Worm (Caenorhabditis elegans) whole organism, L2 larva: ENCODE measurements around the gene aqp-2.

Experiments
- C34F6.9 ChIP-seq: fragments of 150-350 bp; optimal IDR thresholded peaks from 2 replicates; lab custom pipeline; 2014; ENCODE audit warnings: missing biosample characterization, missing genetic modification characterization
- F13H6.1 ChIP-seq: sonication (generic microtip); optimal IDR thresholded peaks from 2 replicates; lab custom pipeline; 2016; ENCODE audit warnings: missing genetic modification characterization, missing compliant biosample characterization
- Y55F3AM.14 ChIP-seq: fragments of 200-800 bp; sonication (Bioruptor generic); optimal IDR thresholded peaks from 2 replicates; lab custom pipeline; 2018; ENCODE audit warnings: mild to moderate bottlenecking, missing genetic modification characterization, missing compliant biosample characterization
- ZK546.5 ChIP-seq: sonication (generic microtip); optimal IDR thresholded peaks from 2 replicates; lab custom pipeline; 2017; ENCODE audit warnings: missing biosample characterization, missing genetic modification characterization
- ceh-82 ChIP-seq: fragments of 150-350 bp; optimal IDR thresholded peaks from 2 replicates; lab custom pipeline; 2014; ENCODE audit warnings: missing biosample characterization, missing genetic modification characterization
- crh-2 ChIP-seq: sonication (generic microtip); optimal IDR thresholded peaks from 2 replicates; lab custom pipeline; 2017; ENCODE audit warnings: missing biosample characterization, missing genetic modification characterization
- dmd-4 ChIP-seq: sonication (generic microtip); optimal IDR thresholded peaks from 2 replicates; lab custom pipeline; 2017; ENCODE audit warnings: missing biosample characterization, missing genetic modification characterization
- egl-27 ChIP-seq: sonication (generic microtip); optimal IDR thresholded peaks from 3 replicates; lab custom pipeline; 2017; ENCODE audit warnings: missing biosample characterization, missing genetic modification reagents, missing genetic modification characterization
- elt-1 ChIP-seq: fragments of 150-350 bp; optimal IDR thresholded peaks from 2 replicates; lab custom pipeline; 2014; ENCODE audit warnings: missing biosample characterization, missing genetic modification characterization
- elt-3 ChIP-seq: sonication (generic microtip); optimal IDR thresholded peaks from 2 replicates; lab custom pipeline; 2017; ENCODE audit warnings: missing biosample characterization, missing genetic modification characterization
- fos-1 ChIP-seq: fragments of 150-350 bp; optimal IDR thresholded peaks from 2 replicates; lab custom pipeline; 2014; ENCODE audit warnings: missing biosample characterization, missing genetic modification characterization
- gmeb-1 ChIP-seq: fragments of 150-350 bp; optimal IDR thresholded peaks from 2 replicates; lab custom pipeline; 2014; ENCODE audit warnings: missing biosample characterization, missing genetic modification characterization
- lin-11 ChIP-seq: fragments of 150-350 bp; sonication (generic microtip); optimal IDR thresholded peaks from 2 replicates; lab custom pipeline; 2014; ENCODE audit warnings: missing biosample characterization, missing genetic modification characterization, inconsistent platforms, mixed read lengths
- lin-13 ChIP-seq: fragments of 150-350 bp; optimal IDR thresholded peaks from 2 replicates; lab custom pipeline; 2014; ENCODE audit warnings: missing biosample characterization, missing genetic modification reagents, missing genetic modification characterization
- lin-39 ChIP-seq: fragments of 150-350 bp; optimal IDR thresholded peaks from 2 replicates; lab custom pipeline; 2014; ENCODE audit warnings: missing biosample characterization, missing genetic modification reagents, missing genetic modification characterization
- lsy-2 ChIP-seq, 2 experiments: fragments of 150-350 bp in 1 of 2; sonication (generic microtip) in 1 of 2; optimal IDR thresholded peaks; 2 replicates each; lab custom pipeline; 2014 to 2017; ENCODE audit warnings: missing biosample characterization in 2 of 2, missing genetic modification characterization in 2 of 2
- mab-5 ChIP-seq: fragments of 150-350 bp; optimal IDR thresholded peaks from 2 replicates; lab custom pipeline; 2014; ENCODE audit warnings: missing biosample characterization, missing genetic modification characterization
- mdl-1 ChIP-seq, 2 experiments: fragments of 150-350 bp in 1 of 2; sonication (generic microtip) in 1 of 2; optimal IDR thresholded peaks; 2 replicates each; lab custom pipeline; 2017; ENCODE audit warnings: missing biosample characterization in 2 of 2, missing genetic modification characterization in 2 of 2
- nhr-10 ChIP-seq: sonication (generic microtip); optimal IDR thresholded peaks from 2 replicates; lab custom pipeline; 2017; ENCODE audit warnings: missing biosample characterization, missing genetic modification characterization
- nhr-11 ChIP-seq: fragments of 150-350 bp; optimal IDR thresholded peaks from 2 replicates; lab custom pipeline; 2014; ENCODE audit warnings: missing biosample characterization, missing genetic modification characterization
- nhr-12 ChIP-seq: fragments of 150-350 bp; optimal IDR thresholded peaks from 2 replicates; lab custom pipeline; 2014; ENCODE audit warnings: missing biosample characterization, missing genetic modification characterization
- nhr-129 ChIP-seq: fragments of 150-350 bp; optimal IDR thresholded peaks from 2 replicates; lab custom pipeline; 2014; ENCODE audit warnings: missing biosample characterization, missing genetic modification characterization
- nhr-237 ChIP-seq: fragments of 150-350 bp; optimal IDR thresholded peaks from 2 replicates; lab custom pipeline; 2014; ENCODE audit warnings: missing biosample characterization, missing genetic modification characterization
- nhr-25 ChIP-seq: fragments of 150-350 bp; sonication (generic microtip); optimal IDR thresholded peaks from 3 replicates; lab custom pipeline; 2014; ENCODE audit warnings: missing biosample characterization, missing genetic modification characterization
- nhr-77 ChIP-seq: fragments of 150-350 bp; optimal IDR thresholded peaks from 2 replicates; lab custom pipeline; 2014; ENCODE audit warnings: missing biosample characterization, missing genetic modification characterization
- sem-4 ChIP-seq: fragments of 150-350 bp; optimal IDR thresholded peaks from 2 replicates; lab custom pipeline; 2014; ENCODE audit warnings: missing biosample characterization, missing genetic modification reagents, missing genetic modification characterization
- skn-1 ChIP-seq: sonication (generic microtip); optimal IDR thresholded peaks from 2 replicates; lab custom pipeline; 2017; ENCODE audit warnings: missing biosample characterization, missing genetic modification characterization
- sma-3 ChIP-seq: sonication (generic microtip); optimal IDR thresholded peaks from 2 replicates; lab custom pipeline; 2016; ENCODE audit warnings: missing genetic modification reagents, missing genetic modification characterization, missing compliant biosample characterization
- sma-9 ChIP-seq, 2 experiments: fragments of 150-350 bp in 1 of 2; sonication (generic microtip) in 1 of 2; optimal IDR thresholded peaks; 2 replicates each; lab custom pipeline; 2014 to 2016; ENCODE audit warnings: missing genetic modification characterization in 2 of 2, mild to moderate bottlenecking in 1 of 2, missing biosample characterization in 1 of 2, missing compliant biosample characterization in 1 of 2, missing genetic modification reagents in 1 of 2, moderate library complexity in 1 of 2
- snpc-4 ChIP-seq: fragments of 150-350 bp; optimal IDR thresholded peaks from 2 replicates; lab custom pipeline; 2014; ENCODE audit warnings: missing biosample characterization, missing genetic modification characterization
- unc-55 ChIP-seq: fragments of 150-350 bp; sonication (generic microtip); optimal IDR thresholded peaks from 3 replicates; lab custom pipeline; 2014; ENCODE audit warnings: missing biosample characterization, missing genetic modification reagents, missing genetic modification characterization
- zag-1 ChIP-seq: fragments of 150-350 bp; optimal IDR thresholded peaks from 2 replicates; lab custom pipeline; 2014; ENCODE audit warnings: missing biosample characterization, missing genetic modification characterization
- ztf-11 ChIP-seq: sonication (generic microtip); optimal IDR thresholded peaks from 2 replicates; lab custom pipeline; 2017; ENCODE audit warnings: missing biosample characterization, missing genetic modification characterization

The aqp-2 gene

DNA sequence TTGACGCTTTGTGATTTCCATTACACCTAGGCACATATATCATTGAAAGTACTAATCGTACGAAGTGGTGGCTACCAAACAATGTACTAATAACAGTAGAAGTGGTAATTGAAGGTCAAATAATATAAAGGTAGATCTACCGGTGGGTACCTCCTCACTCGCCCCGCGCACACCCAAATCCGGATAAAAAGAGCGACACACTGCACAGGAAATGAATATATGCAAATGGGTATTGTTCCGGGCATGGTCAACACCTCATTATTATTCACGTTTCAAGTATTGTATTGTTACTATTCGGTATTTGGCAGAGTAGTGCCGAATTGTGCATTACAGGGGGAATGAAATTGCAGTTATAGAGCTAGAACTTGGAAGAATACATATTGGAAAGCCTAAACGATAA is 4.5 kb upstream of the aqp-2 start:
- no peak for TF ChIP-seq unc-55 (GFP tag; lab: Kevin White, UChicago)
- TF ChIP-seq nhr-25 (tag; lab: Kevin White, UChicago): no peak
- TF ChIP-seq nhr-10 (tag; lab: Kevin White, UChicago): no peak

DNA sequence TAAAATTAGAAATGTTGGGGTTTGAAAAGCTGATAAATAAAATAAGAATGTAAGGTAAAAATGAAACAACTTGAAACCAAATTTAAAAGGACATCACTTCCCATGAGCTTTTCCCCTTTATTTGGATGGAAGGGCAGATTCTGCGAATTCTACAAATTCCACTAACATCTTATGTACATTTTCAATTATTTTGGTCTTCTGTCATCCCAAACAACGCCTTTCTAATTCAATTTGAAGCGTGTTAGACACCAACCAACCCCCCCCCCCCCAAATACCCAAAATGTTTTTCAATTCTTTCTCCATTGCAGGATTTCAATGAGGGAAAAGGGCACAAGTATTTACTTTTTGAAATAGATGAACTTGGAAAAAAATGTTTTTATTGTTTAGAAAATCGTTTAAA is 3.9 kb upstream of the aqp-2 start:
- no peak for TF ChIP-seq nhr-129
- no peak for TF ChIP-seq sma-9 (GFP tag; optimal IDR thresholded peaks at IDR 0.05; lab: Kevin White, UChicago)
- no peak for TF ChIP-seq sma-9 (tag; optimal IDR thresholded peaks at IDR 0.05; lab: Kevin White, UChicago)
- no peak for TF ChIP-seq dmd-4 (tag; lab: Kevin White, UChicago)
- TF ChIP-seq nhr-237 (tag; lab: Kevin White, UChicago): no peak
- no peak for TF ChIP-seq ZK546.5 (tag; lab: Kevin White, UChicago)
- no peak for TF ChIP-seq lin-39 (tag; lab: Kevin White, UChicago)
- TF ChIP-seq lin-13 (GFP tag; lab: Kevin White, UChicago): no peak
- TF ChIP-seq mab-5 (tag; lab: Kevin White, UChicago): no peak
- TF ChIP-seq nhr-12 (tag; lab: Kevin White, UChicago): no peak
- no peak for TF ChIP-seq snpc-4
- TF ChIP-seq elt-3 (tag; lab: Kevin White, UChicago): no peak
- TF ChIP-seq mdl-1 (tag; optimal IDR thresholded peaks at IDR 0.05; lab: Kevin White, UChicago): no peak
- TF ChIP-seq ztf-11: no peak
- TF ChIP-seq ceh-82 (tag; lab: Kevin White, UChicago): no peak
- no peak for TF ChIP-seq fos-1 (tag; lab: Kevin White, UChicago)
- no peak for TF ChIP-seq sma-3 (GFP tag; lab: Kevin White, UChicago)

DNA sequence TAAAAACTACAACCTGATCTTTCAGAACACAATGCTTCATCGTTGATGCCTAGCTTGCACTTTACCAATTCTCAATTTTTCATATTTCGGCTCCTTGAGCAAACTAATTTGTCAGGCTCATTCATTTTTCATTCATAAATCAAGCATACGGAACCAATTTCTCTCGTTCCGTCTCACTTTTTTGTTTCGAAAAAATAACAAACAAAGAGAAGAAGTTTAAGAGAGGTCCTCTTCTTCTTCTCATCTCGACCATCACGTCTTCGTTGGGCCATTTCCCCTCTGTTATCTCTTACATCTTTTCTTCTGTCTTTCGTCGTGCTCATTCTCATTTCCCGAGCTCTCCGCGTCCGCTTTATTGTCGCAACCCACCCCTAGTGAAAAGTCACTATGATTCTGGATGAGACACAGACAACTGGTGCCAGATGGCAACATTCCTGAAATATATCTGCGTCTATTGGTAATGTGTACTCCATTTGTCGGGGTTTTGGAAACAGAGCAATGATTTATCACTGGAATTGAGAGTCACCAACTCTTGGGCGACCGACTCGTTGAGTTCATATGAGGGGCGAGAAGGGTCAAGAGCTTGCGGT is 3.0 kb upstream of the aqp-2 start:
- TF ChIP-seq mab-5 (tag; lab: Kevin White, UChicago) (peak; percentile 83), sma-9 (GFP tag; optimal IDR thresholded peaks at IDR 0.05; lab: Kevin White, UChicago) (peak; percentile 28), sma-9 (tag; optimal IDR thresholded peaks at IDR 0.05; lab: Kevin White, UChicago) (no peak), nhr-129 (peak; percentile 64), crh-2 (tag; lab: Kevin White, UChicago) (peak; percentile 52), unc-55 (GFP tag; lab: Kevin White, UChicago) (peak; percentile 54), gmeb-1 (tag; lab: Kevin White, UChicago) (no peak), sem-4 (tag; lab: Kevin White, UChicago) (peak; percentile 28), egl-27 (tag; lab: Kevin White, UChicago) (peak; percentile 5), lsy-2 (tag; optimal IDR thresholded peaks at IDR 0.05; lab: Kevin White, UChicago) (peak in 1 of 2 experiments; percentile 51), F13H6.1 (peak; percentile 50), C34F6.9 (peak; percentile 57), zag-1 (tag; lab: Kevin White, UChicago) (peak; percentile 72), Y55F3AM.14 (GFP tag; lab: Kevin White, UChicago) (no peak), snpc-4 (no peak), nhr-77 (no peak)
- TF ChIP-seq, all 48 proteins: peak for 11

DNA sequence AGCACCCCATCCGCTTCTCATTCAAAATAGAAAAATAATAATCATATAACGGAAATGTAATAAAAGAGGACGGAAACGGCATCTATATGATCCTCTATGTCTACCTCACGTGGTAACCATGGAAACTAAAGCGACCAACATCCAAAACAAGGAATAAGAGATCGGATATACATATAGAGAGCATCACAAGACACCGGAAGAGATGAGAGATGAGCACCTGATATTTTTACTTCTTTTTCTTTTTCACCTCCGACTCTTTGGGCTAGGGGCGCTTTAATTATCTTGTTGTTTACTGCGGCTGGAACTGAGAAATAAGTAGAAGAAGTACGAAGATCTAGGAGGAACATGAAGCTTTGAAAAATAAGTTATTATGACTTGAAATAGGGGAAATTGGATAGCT is 2.0 kb upstream of the aqp-2 start:
- peak; percentile 53 for TF ChIP-seq C34F6.9
- TF ChIP-seq ceh-82 (tag; lab: Kevin White, UChicago): no peak
- TF ChIP-seq nhr-11 (tag; lab: Kevin White, UChicago): no peak
- TF ChIP-seq lsy-2 (tag; optimal IDR thresholded peaks at IDR 0.05; lab: Kevin White, UChicago): peak in 1 of 2 experiments; percentile 49
- peak; percentile 17 for TF ChIP-seq sma-9 (GFP tag; optimal IDR thresholded peaks at IDR 0.05; lab: Kevin White, UChicago)
- TF ChIP-seq sma-9 (tag; optimal IDR thresholded peaks at IDR 0.05; lab: Kevin White, UChicago): no peak
- TF ChIP-seq nhr-129: peak; percentile 22
- TF ChIP-seq nhr-12 (tag; lab: Kevin White, UChicago): no peak
- TF ChIP-seq, all 48 proteins: peak for 4

DNA sequence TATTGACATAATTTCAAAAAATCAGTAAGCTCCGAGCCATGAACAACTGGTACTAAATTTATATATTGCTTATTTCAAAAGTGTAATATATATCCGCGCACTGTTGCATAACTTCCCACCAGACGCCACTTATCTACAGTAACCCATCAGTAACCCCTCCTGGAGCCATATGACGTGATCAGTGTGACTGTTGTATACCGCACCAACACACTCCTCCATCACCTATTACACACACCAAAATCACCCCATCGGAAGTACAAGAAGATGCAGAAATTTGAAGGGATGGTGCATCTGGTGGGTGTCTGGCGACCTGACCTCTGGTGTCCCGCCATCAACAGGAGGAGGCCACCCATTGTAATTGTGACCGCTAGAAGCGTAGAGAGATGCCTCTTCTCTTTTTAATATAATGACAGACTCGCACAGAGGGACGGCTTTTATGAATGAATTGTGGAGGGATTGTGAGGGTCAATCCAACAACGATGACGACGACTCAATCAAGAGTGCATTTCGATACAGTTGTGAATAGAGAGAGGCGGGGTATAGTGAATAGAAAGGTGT is 1.1 kb upstream of the aqp-2 start:
- TF ChIP-seq fos-1 (tag; lab: Kevin White, UChicago): no peak
- no peak for TF ChIP-seq skn-1 (tag; lab: Kevin White, UChicago)
- TF ChIP-seq lin-39 (tag; lab: Kevin White, UChicago): no peak
- TF ChIP-seq lin-13 (GFP tag; lab: Kevin White, UChicago): no peak
- no peak for TF ChIP-seq nhr-11 (tag; lab: Kevin White, UChicago)
- TF ChIP-seq ceh-82 (tag; lab: Kevin White, UChicago): no peak
- TF ChIP-seq snpc-4: no peak
- no peak for TF ChIP-seq elt-1 (tag; lab: Kevin White, UChicago)
- TF ChIP-seq lin-11 (tag; lab: Kevin White, UChicago): no peak
